Fruit fly (Drosophila melanogaster): ENCODE measurements around the gene CG9636.

The CG9636 gene

dm6 chr3R:8233370-8233773 is 10.2 kb downstream of the CG9636 start, which contains the start of gene PolI (continued):
- TF ChIP-seq C15 (GFP tag; IDR thresholded peaks at IDR 0.05) = no peak
- TF ChIP-seq unc-4 (GFP tag; IDR thresholded peaks at IDR 0.05; ENCODE audit: partially characterized antibody) = peak; percentile 45; the same call in 1 of the 2 replicates
- TF ChIP-seq ato (GFP tag; IDR thresholded peaks at IDR 0.05; ENCODE audit: partially characterized antibody) = peak; percentile 5; the same call in 1 of the 2 replicates
- no peak for TF ChIP-seq Neu2 (GFP tag; optimal IDR thresholded peaks at IDR 0.05; ENCODE audit: borderline replicate concordance)
- TF ChIP-seq CG4424 (GFP tag; optimal IDR thresholded peaks at IDR 0.05) = peak; percentile 32
- no peak for TF ChIP-seq CG6175 (GFP tag; IDR thresholded peaks at IDR 0.05)
- no peak for TF ChIP-seq CG1832 (GFP tag; optimal IDR thresholded peaks at IDR 0.05)
- TF ChIP-seq CG6854 (GFP tag; optimal IDR thresholded peaks at IDR 0.05) = no peak
- TF ChIP-seq H2.0 (GFP tag; IDR thresholded peaks at IDR 0.05) = no peak
- TF ChIP-seq jumu (GFP tag; optimal IDR thresholded peaks at IDR 0.05) = peak; percentile 28
- TF ChIP-seq HmgZ (tag; optimal IDR thresholded peaks at IDR 0.05) = peak; percentile 82
- no peak for TF ChIP-seq Six4 (GFP tag; optimal IDR thresholded peaks at IDR 0.05)
- TF ChIP-seq Atf3 (GFP tag; optimal IDR thresholded peaks at IDR 0.05) = no peak
- no peak for TF ChIP-seq B-H1 (GFP tag; IDR thresholded peaks at IDR 0.05)
- no peak for TF ChIP-seq HLH4C (GFP tag; IDR thresholded peaks at IDR 0.05; ENCODE audit: partially characterized antibody)
- peak; percentile 45 for TF ChIP-seq pho (GFP tag; optimal IDR thresholded peaks at IDR 0.05)
- no peak for TF ChIP-seq CG4360 (GFP tag; IDR thresholded peaks at IDR 0.05)
- TF ChIP-seq en (GFP tag; optimal IDR thresholded peaks at IDR 0.05) = no peak
- no peak for TF ChIP-seq tap (tag; optimal IDR thresholded peaks at IDR 0.05)
- no peak for TF ChIP-seq emc (GFP tag; optimal IDR thresholded peaks at IDR 0.05)
- TF ChIP-seq zen (tag; optimal IDR thresholded peaks at IDR 0.05) = peak; percentile 36
- no peak for TF ChIP-seq gsb-n (tag; optimal IDR thresholded peaks at IDR 0.05)
- no peak for TF ChIP-seq wdn (GFP tag; IDR thresholded peaks at IDR 0.05)
- no peak for TF ChIP-seq CG7556 (GFP tag; optimal IDR thresholded peaks at IDR 0.05)
- no peak for TF ChIP-seq gt (GFP tag; IDR thresholded peaks at IDR 0.05)
- TF ChIP-seq E2f2 (GFP tag; IDR thresholded peaks at IDR 0.05) = peak; percentile 61
- no peak for TF ChIP-seq btn (GFP tag; optimal IDR thresholded peaks at IDR 0.05)
- TF ChIP-seq Sox100B (GFP tag; optimal IDR thresholded peaks at IDR 0.05) = no peak
- no peak for TF ChIP-seq sqz (GFP tag; optimal IDR thresholded peaks at IDR 0.05)
- TF ChIP-seq CG9932 (GFP tag; IDR thresholded peaks at IDR 0.05) = peak; percentile 62
- TF ChIP-seq Med (GFP tag) = peak; percentile 84
- TF ChIP-seq Vsx1 (GFP tag; optimal IDR thresholded peaks at IDR 0.05) = no peak
- TF ChIP-seq tll (GFP tag; optimal IDR thresholded peaks at IDR 0.05) = no peak
- TF ChIP-seq CG11085 (GFP tag; IDR thresholded peaks at IDR 0.05) = no peak
- TF ChIP-seq hth (optimal IDR thresholded peaks at IDR 0.05) = no peak
- TF ChIP-seq Deaf1 (tag; optimal IDR thresholded peaks at IDR 0.05) = no peak
- TF ChIP-seq CG10267 (tag; optimal IDR thresholded peaks at IDR 0.05) = peak; percentile 65
- no peak for TF ChIP-seq kni (GFP tag; optimal IDR thresholded peaks at IDR 0.05)
- TF ChIP-seq Sry-β (GFP tag; optimal IDR thresholded peaks at IDR 0.05) = no peak
- no peak for TF ChIP-seq Awh (GFP tag; IDR thresholded peaks at IDR 0.05)
- TF ChIP-seq twi (tag; optimal IDR thresholded peaks at IDR 0.05) = peak; percentile 2
- no peak for TF ChIP-seq CG7372 (GFP tag; IDR thresholded peaks at IDR 0.05)
- TF ChIP-seq zf30C (GFP tag; optimal IDR thresholded peaks at IDR 0.05) = no peak
- no peak for TF ChIP-seq CG6254 (GFP tag; optimal IDR thresholded peaks at IDR 0.05)
- peak; percentile 57 for TF ChIP-seq CG9797 (GFP tag; optimal IDR thresholded peaks at IDR 0.05)
- TF ChIP-seq ERR (GFP tag; optimal IDR thresholded peaks at IDR 0.05) = no peak
- no peak for TF ChIP-seq Drgx (GFP tag; IDR thresholded peaks at IDR 0.05)
- TF ChIP-seq wor (GFP tag; IDR thresholded peaks at IDR 0.05) = no peak
- TF ChIP-seq CG4707 (GFP tag; optimal IDR thresholded peaks at IDR 0.05) = no peak
- no peak for TF ChIP-seq Mad (GFP tag; optimal IDR thresholded peaks at IDR 0.05)
- no peak for TF ChIP-seq Kr (GFP tag; optimal IDR thresholded peaks at IDR 0.05)
- no peak for TF ChIP-seq Usf (GFP tag; optimal IDR thresholded peaks at IDR 0.05)

Data from whole organism, embryonic.